Worm (Caenorhabditis elegans) whole organism, late embryonic: ENCODE data around the gene ZK673.11.

Source experiments
- ama-1 ChIP-seq: fragments of 150-350 bp; optimal IDR thresholded peaks from 2 replicates; lab custom pipeline; 2014
- ceh-18 ChIP-seq: sonication (generic microtip); optimal IDR thresholded peaks from 2 replicates; lab custom pipeline; 2016; ENCODE audit warnings: missing genetic modification characterization, missing compliant biosample characterization
- ceh-34 ChIP-seq: sonication (generic microtip); optimal IDR thresholded peaks from 2 replicates; lab custom pipeline; 2016; ENCODE audit warnings: mild to moderate bottlenecking, missing genetic modification characterization, missing compliant biosample characterization
- dve-1 ChIP-seq: sonication (generic microtip); optimal IDR thresholded peaks from 2 replicates; lab custom pipeline; 2017; ENCODE audit warnings: antibody characterized with exemption, mild to moderate bottlenecking, missing genetic modification characterization, missing compliant biosample characterization
- hlh-30 ChIP-seq: sonication (generic microtip); optimal IDR thresholded peaks from 2 replicates; lab custom pipeline; 2017; ENCODE audit warnings: antibody characterized with exemption, missing genetic modification characterization, missing compliant biosample characterization; ENCODE audit not compliant: insufficient read depth
- mec-3 ChIP-seq: sonication (generic microtip); optimal IDR thresholded peaks from 2 replicates; lab custom pipeline; 2016; ENCODE audit warnings: borderline replicate concordance, missing genetic modification characterization, missing compliant biosample characterization
- nfya-1 ChIP-seq: sonication (generic microtip); optimal IDR thresholded peaks from 2 replicates; lab custom pipeline; 2017; ENCODE audit warnings: missing genetic modification characterization, mild to moderate bottlenecking, missing compliant biosample characterization, antibody characterized with exemption, moderate library complexity
- pha-4 ChIP-seq: fragments of 150-350 bp; optimal IDR thresholded peaks from 2 replicates; lab custom pipeline; 2018; ENCODE audit warnings: missing biosample characterization, missing genetic modification reagents, missing genetic modification characterization

DNA sequence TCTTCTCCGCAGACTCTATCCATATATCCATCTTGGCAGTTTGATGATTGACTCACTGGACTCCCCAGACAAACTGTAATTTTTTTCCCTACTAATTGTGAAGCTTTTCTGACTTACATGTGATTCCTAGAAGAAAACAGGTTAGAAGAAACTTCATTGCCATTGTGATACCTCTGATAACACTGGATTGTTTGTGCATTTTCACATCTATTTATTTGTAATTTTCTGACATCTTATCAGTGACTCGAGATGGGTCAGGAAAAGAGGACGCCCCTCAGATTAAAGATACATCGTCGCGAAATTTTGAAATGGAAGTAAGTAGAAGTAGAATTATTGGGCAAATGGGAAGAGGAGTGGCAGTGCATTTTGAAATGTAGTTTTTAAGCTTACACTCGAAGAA is 33.2 kb downstream of the ZK673.11 start, which contains the start of gene clec-61:
- TF ChIP-seq dve-1 (tag; lab: Kevin White, UChicago) (no peak), mec-3 (tag; lab: Kevin White, UChicago) (no peak), nfya-1 (tag; lab: Kevin White, UChicago) (no peak), ceh-34 (tag; lab: Kevin White, UChicago) (no peak), ceh-18 (tag; lab: Kevin White, UChicago) (no peak), hlh-30 (tag; lab: Kevin White, UChicago) (no peak), pha-4 (tag; lab: Kevin White, UChicago) (no peak), ama-1 (lab: Kevin White, UChicago) (no peak)
